Worm (Caenorhabditis elegans) whole organism, L1 larva: Measurements from ENCODE around the gene C35B1.2.

Experiments used
- C34B4.2 ChIP-seq: sonication (generic microtip); optimal IDR thresholded peaks from 2 replicates; lab custom pipeline; 2017; ENCODE audit warnings: mild to moderate bottlenecking, missing genetic modification characterization, missing compliant biosample characterization
- F16B12.6 ChIP-seq: fragments of 150-350 bp; optimal IDR thresholded peaks from 2 replicates; lab custom pipeline; 2014; ENCODE audit warnings: missing biosample characterization, missing genetic modification characterization
- ama-1 ChIP-seq: fragments of 150-350 bp; optimal IDR thresholded peaks from 2 replicates; lab custom pipeline; 2014
- ceh-8 ChIP-seq: fragments of 200-800 bp; sonication (Bioruptor generic); optimal IDR thresholded peaks from 2 replicates; lab custom pipeline; 2018; ENCODE audit warnings: mild to moderate bottlenecking, missing genetic modification characterization, moderate library complexity, missing compliant biosample characterization
- ceh-90 ChIP-seq: sonication (generic microtip); optimal IDR thresholded peaks from 2 replicates; lab custom pipeline; 2016; ENCODE audit warnings: missing genetic modification characterization, missing compliant biosample characterization
- dpl-1 ChIP-seq, 3 experiments: fragments of 150-350 bp in 2 of 3; sonication (generic microtip) in 1 of 3; optimal IDR thresholded peaks; 2 replicates each; lab custom pipeline; 2014 to 2017; ENCODE audit warnings: missing biosample characterization in 3 of 3, missing genetic modification characterization in 3 of 3, missing genetic modification reagents in 3 of 3
- dsc-1 ChIP-seq: sonication (generic microtip); optimal IDR thresholded peaks from 2 replicates; lab custom pipeline; 2016; ENCODE audit warnings: mild to moderate bottlenecking, missing genetic modification characterization, missing compliant biosample characterization
- efl-1 ChIP-seq, 4 experiments: fragments of 150-350 bp; optimal IDR thresholded peaks in 3 of 4; peaks in 1 of 4; 1 replicate in 1 of 4; 2 replicates in 3 of 4; lab custom pipeline; 2014; ENCODE audit warnings: missing biosample characterization in 2 of 4, missing genetic modification characterization in 2 of 4, missing genetic modification reagents in 2 of 4
- egl-27 ChIP-seq, 2 experiments: fragments of 150-350 bp in 1 of 2; sonication (generic microtip); optimal IDR thresholded peaks; 3 replicates each; lab custom pipeline; 2017 to 2018; ENCODE audit warnings: missing biosample characterization in 2 of 2, missing genetic modification characterization in 2 of 2, missing genetic modification reagents in 2 of 2
- ets-5 ChIP-seq: fragments of 200-800 bp; sonication (Bioruptor generic); IDR thresholded peaks from 2 replicates; pipeline ENCODE4 v1.3.6; 2022; ENCODE audit warnings: missing genetic modification characterization, missing compliant biosample characterization
- fkh-4 ChIP-seq: sonication (generic microtip); optimal IDR thresholded peaks from 2 replicates; lab custom pipeline; 2016; ENCODE audit warnings: missing compliant biosample characterization, missing genetic modification characterization, borderline replicate concordance
- fkh-8 ChIP-seq: sonication (generic microtip); optimal IDR thresholded peaks from 2 replicates; lab custom pipeline; 2016; ENCODE audit warnings: mild to moderate bottlenecking, missing genetic modification characterization, missing compliant biosample characterization
- jun-1 ChIP-seq: fragments of 150-350 bp; optimal IDR thresholded peaks from 2 replicates; lab custom pipeline; 2014; ENCODE audit warnings: missing biosample characterization, missing genetic modification reagents, missing genetic modification characterization
- lin-14 ChIP-seq: fragments of 200-800 bp; sonication (Bioruptor generic); optimal IDR thresholded peaks from 2 replicates; lab custom pipeline; 2018; ENCODE audit warnings: mild to moderate bottlenecking, missing genetic modification characterization, moderate library complexity, missing compliant biosample characterization
- lin-35 ChIP-seq, 2 experiments: fragments of 150-350 bp; optimal IDR thresholded peaks; 2 replicates each; lab custom pipeline; 2014; ENCODE audit warnings: missing biosample characterization in 2 of 2, missing genetic modification characterization in 2 of 2, missing genetic modification reagents in 2 of 2
- lin-39 ChIP-seq: fragments of 150-350 bp; optimal IDR thresholded peaks from 2 replicates; lab custom pipeline; 2014; ENCODE audit warnings: missing biosample characterization, missing genetic modification reagents, missing genetic modification characterization
- lsy-2 ChIP-seq, 2 experiments: fragments of 150-350 bp; optimal IDR thresholded peaks; 2 replicates each; lab custom pipeline; 2014; ENCODE audit warnings: missing biosample characterization in 2 of 2, missing genetic modification characterization in 2 of 2
- mdl-1 ChIP-seq, 2 experiments: fragments of 150-350 bp; optimal IDR thresholded peaks; 2 replicates each; lab custom pipeline; 2014 to 2017; ENCODE audit warnings: missing biosample characterization in 2 of 2, missing genetic modification characterization in 2 of 2, inconsistent platforms in 1 of 2
- mep-1 ChIP-seq: fragments of 150-350 bp; optimal IDR thresholded peaks from 2 replicates; lab custom pipeline; 2014; ENCODE audit warnings: missing biosample characterization, missing genetic modification characterization
- nhr-20 ChIP-seq: sonication (generic microtip); optimal IDR thresholded peaks from 2 replicates; lab custom pipeline; 2016; ENCODE audit warnings: mild to moderate bottlenecking, missing genetic modification characterization, missing compliant biosample characterization
- nhr-47 ChIP-seq: sonication (generic microtip); optimal IDR thresholded peaks from 2 replicates; lab custom pipeline; 2016; ENCODE audit warnings: mild to moderate bottlenecking, missing genetic modification characterization, moderate library complexity, missing compliant biosample characterization
- nhr-71 ChIP-seq: sonication (generic microtip); optimal IDR thresholded peaks from 2 replicates; lab custom pipeline; 2016; ENCODE audit warnings: mild to moderate bottlenecking, missing genetic modification characterization, moderate library complexity, missing compliant biosample characterization
- nhr-76 ChIP-seq: sonication (generic microtip); optimal IDR thresholded peaks from 2 replicates; lab custom pipeline; 2017; ENCODE audit warnings: missing biosample characterization, missing genetic modification characterization
- nhr-77 ChIP-seq: fragments of 150-350 bp; optimal IDR thresholded peaks from 2 replicates; lab custom pipeline; 2014; ENCODE audit warnings: missing biosample characterization, missing genetic modification characterization
- nhr-84 ChIP-seq: sonication (generic microtip); optimal IDR thresholded peaks from 2 replicates; lab custom pipeline; 2017; ENCODE audit warnings: missing biosample characterization, missing genetic modification characterization
- nhr-85 ChIP-seq: sonication (generic microtip); peaks from one replicate; lab custom pipeline; 2016; ENCODE audit warnings: missing genetic modification characterization, inconsistent platforms, missing compliant biosample characterization
- pag-3 ChIP-seq: sonication (generic microtip); optimal IDR thresholded peaks from 2 replicates; lab custom pipeline; 2017; ENCODE audit warnings: missing genetic modification characterization, mild to moderate bottlenecking, missing compliant biosample characterization, antibody characterized with exemption, borderline replicate concordance; ENCODE audit not compliant: insufficient read depth
- rnt-1 ChIP-seq: sonication (generic microtip); optimal IDR thresholded peaks from 2 replicates; lab custom pipeline; 2016; ENCODE audit warnings: mild to moderate bottlenecking, missing genetic modification characterization, moderate library complexity, missing compliant biosample characterization
- skn-1 ChIP-seq: fragments of 150-350 bp; optimal IDR thresholded peaks from 2 replicates; lab custom pipeline; 2014; ENCODE audit warnings: missing biosample characterization, missing genetic modification characterization
- snu-23 ChIP-seq: sonication (generic microtip); optimal IDR thresholded peaks from 2 replicates; lab custom pipeline; 2016; ENCODE audit warnings: missing genetic modification characterization, missing compliant biosample characterization
- sup-37 ChIP-seq: fragments of 200-800 bp; sonication (Bioruptor generic); optimal IDR thresholded peaks from 2 replicates; lab custom pipeline; 2018; ENCODE audit warnings: mild to moderate bottlenecking, missing genetic modification characterization, missing compliant biosample characterization
- swsn-7 ChIP-seq: sonication (generic microtip); optimal IDR thresholded peaks from 2 replicates; lab custom pipeline; 2016; ENCODE audit warnings: missing genetic modification characterization, missing compliant biosample characterization
- unc-98 ChIP-seq: fragments of 200-800 bp; sonication (Bioruptor generic); IDR thresholded peaks from 2 replicates; pipeline ENCODE4 v1.3.6; 2022; ENCODE audit warnings: missing genetic modification characterization, missing compliant biosample characterization
- vab-15 ChIP-seq: sonication (generic microtip); optimal IDR thresholded peaks from 2 replicates; lab custom pipeline; 2017; ENCODE audit warnings: missing genotype, mild to moderate bottlenecking, missing genetic modification characterization, missing compliant biosample characterization
- xbp-1 ChIP-seq: sonication (generic microtip); optimal IDR thresholded peaks from 2 replicates; lab custom pipeline; 2016; ENCODE audit warnings: missing genetic modification characterization, missing compliant biosample characterization
- ztf-11 ChIP-seq, 2 experiments: sonication (generic microtip); optimal IDR thresholded peaks; 2 replicates each; lab custom pipeline; 2016 to 2017; ENCODE audit warnings: missing genetic modification characterization in 2 of 2, missing biosample characterization in 1 of 2, missing compliant biosample characterization in 1 of 2
- ztf-4 ChIP-seq: fragments of 150-350 bp; optimal IDR thresholded peaks from 2 replicates; lab custom pipeline; 2014; ENCODE audit warnings: missing biosample characterization, missing genetic modification characterization

C35B1.2 gene

ce11 chrIV:4085787-4086262 lies at the start of gene C35B1.2:
TSS of gene C35B1.2 (plus strand) at chrIV:4086212.
- TF ChIP-seq F16B12.6 (tag; lab: Kevin White, UChicago) = peak; percentile 86
- TF ChIP-seq ztf-4 (tag; lab: Kevin White, UChicago) = no peak
- TF ChIP-seq dpl-1 (GFP tag; optimal IDR thresholded peaks at IDR 0.05; lab: Kevin White, UChicago) = peak; percentile 2 to 57 (median 54)
- peak; percentile 43 to 48 for TF ChIP-seq lsy-2 (tag; optimal IDR thresholded peaks at IDR 0.05; lab: Kevin White, UChicago)
- no peak for TF ChIP-seq nhr-84
- peak in 1 of 2 experiments; percentile 17 for TF ChIP-seq lin-35 (GFP tag; optimal IDR thresholded peaks at IDR 0.05; lab: Kevin White, UChicago)
- TF ChIP-seq ceh-90 (tag; lab: Kevin White, UChicago) = peak; percentile 24
- TF ChIP-seq nhr-85 (tag; lab: Kevin White, UChicago) = peak; percentile 63
- TF ChIP-seq efl-1 (optimal IDR thresholded peaks at IDR 0.05; lab: Kevin White, UChicago) = peak; percentile 31 to 55
- TF ChIP-seq efl-1 (GFP tag; optimal IDR thresholded peaks at IDR 0.05 in 1 of 2; lab: Kevin White, UChicago) = peak; percentile 36 to 88
- peak; percentile 43 for TF ChIP-seq nhr-71
- peak; percentile 11 for TF ChIP-seq nhr-20 (tag; lab: Kevin White, UChicago)
- TF ChIP-seq nhr-47 (tag; lab: Kevin White, UChicago) = peak; percentile 43
- TF ChIP-seq dsc-1 (tag; lab: Kevin White, UChicago) = peak; percentile 29
- TF ChIP-seq lin-14 (GFP tag; lab: Kevin White, UChicago) = no peak
- TF ChIP-seq lin-39 (tag; lab: Kevin White, UChicago) = peak; percentile 28
- no peak for TF ChIP-seq egl-27 (tag; optimal IDR thresholded peaks at IDR 0.05; lab: Kevin White, UChicago)
- peak; percentile 43 for TF ChIP-seq mep-1 (tag; lab: Kevin White, UChicago)
- no peak for TF ChIP-seq ets-5
- TF ChIP-seq swsn-7 (tag; lab: Kevin White, UChicago) = peak; percentile 24
- TF ChIP-seq xbp-1 (tag; lab: Kevin White, UChicago) = peak; percentile 29
- TF ChIP-seq snu-23 (GFP tag; lab: Kevin White, UChicago) = peak; percentile 41

DNA sequence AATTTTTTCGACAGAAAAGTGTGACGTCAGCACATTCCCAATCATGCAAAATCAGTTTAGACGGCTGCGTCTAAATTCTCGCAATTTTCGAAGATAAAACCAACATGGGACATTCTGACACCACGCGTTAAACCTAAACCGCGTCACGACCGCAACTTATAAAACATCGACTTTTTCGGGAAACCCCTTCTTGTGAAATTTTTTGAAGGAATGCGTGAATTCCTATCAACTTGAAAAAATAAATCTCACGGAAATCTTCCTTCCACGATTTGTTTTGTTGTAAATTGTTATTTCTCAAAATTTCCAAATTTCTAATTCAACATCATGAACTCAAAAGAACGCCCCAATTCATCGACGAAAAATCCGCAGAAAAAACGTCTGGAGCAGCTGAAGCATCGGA lies 46.0 kb upstream of the C35B1.2 start, which contains the start of gene F35F11.2:
F35F11.2 (plus strand) TSS at position 301 of the 400 bp plus-strand sequence.
- TF ChIP-seq jun-1 (tag; lab: Kevin White, UChicago) = no peak
- TF ChIP-seq nhr-76 (tag; lab: Kevin White, UChicago) = no peak
- no peak for TF ChIP-seq mdl-1 (tag; optimal IDR thresholded peaks at IDR 0.05; lab: Kevin White, UChicago)
- no peak for TF ChIP-seq sup-37 (GFP tag; lab: Kevin White, UChicago)
- no peak for TF ChIP-seq lin-35 (GFP tag; optimal IDR thresholded peaks at IDR 0.05; lab: Kevin White, UChicago)
- no peak for TF ChIP-seq nhr-47 (tag; lab: Kevin White, UChicago)
- TF ChIP-seq C34B4.2 (tag; lab: Kevin White, UChicago) = no peak
- no peak for TF ChIP-seq unc-98
- TF ChIP-seq ama-1 (lab: Kevin White, UChicago) = no peak
- no peak for TF ChIP-seq ztf-4 (tag; lab: Kevin White, UChicago)
- TF ChIP-seq skn-1 (tag; lab: Kevin White, UChicago) = no peak
- TF ChIP-seq ztf-11 (tag; optimal IDR thresholded peaks at IDR 0.05; lab: Kevin White, UChicago) = no peak
- no peak for TF ChIP-seq efl-1 (optimal IDR thresholded peaks at IDR 0.05; lab: Kevin White, UChicago)
- TF ChIP-seq efl-1 (GFP tag; optimal IDR thresholded peaks at IDR 0.05 in 1 of 2; lab: Kevin White, UChicago) = no peak
- no peak for TF ChIP-seq fkh-8 (tag; lab: Kevin White, UChicago)
- TF ChIP-seq rnt-1 (tag; lab: Kevin White, UChicago) = no peak
- no peak for TF ChIP-seq pag-3
- TF ChIP-seq ceh-90 (tag; lab: Kevin White, UChicago) = no peak
- TF ChIP-seq, all 84 proteins: peak for 0

- TF ChIP-seq lin-35 (GFP tag; optimal IDR thresholded peaks at IDR 0.05; lab: Kevin White, UChicago) (no peak), vab-15 (no peak), sup-37 (GFP tag; lab: Kevin White, UChicago) (no peak), fkh-8 (tag; lab: Kevin White, UChicago) (no peak), ceh-8 (GFP tag; lab: Kevin White, UChicago) (no peak), efl-1 (optimal IDR thresholded peaks at IDR 0.05; lab: Kevin White, UChicago) (no peak), efl-1 (GFP tag; optimal IDR thresholded peaks at IDR 0.05 in 1 of 2; lab: Kevin White, UChicago) (peak in 1 of 2 experiments; percentile 72), nhr-77 (no peak), fkh-4 (no peak)
Measured at ce11 chrIV:4041006-4041405, 45.0 kb upstream of the C35B1.2 start.
